Worm (Caenorhabditis elegans) whole organism, L1 larva: ENCODE measurements around the gene tbce-1.

ENCODE experiments used
- C04F5.9 ChIP-seq: sonication (generic microtip); optimal IDR thresholded peaks from 2 replicates; lab custom pipeline; 2016; ENCODE audit warnings: missing genetic modification characterization, missing compliant biosample characterization
- C34B4.2 ChIP-seq: sonication (generic microtip); optimal IDR thresholded peaks from 2 replicates; lab custom pipeline; 2017; ENCODE audit warnings: mild to moderate bottlenecking, missing genetic modification characterization, missing compliant biosample characterization
- F16B12.6 ChIP-seq: fragments of 150-350 bp; optimal IDR thresholded peaks from 2 replicates; lab custom pipeline; 2014; ENCODE audit warnings: missing biosample characterization, missing genetic modification characterization
- Y116A8C.19 ChIP-seq: sonication (generic microtip); optimal IDR thresholded peaks from 2 replicates; lab custom pipeline; 2016; ENCODE audit warnings: missing compliant biosample characterization, missing genetic modification characterization, borderline replicate concordance
- aha-1 ChIP-seq: fragments of 150-350 bp; optimal IDR thresholded peaks from 2 replicates; lab custom pipeline; 2014; ENCODE audit warnings: missing biosample characterization, missing genetic modification characterization
- alr-1 ChIP-seq: fragments of 200-800 bp; sonication (Bioruptor generic); optimal IDR thresholded peaks from 2 replicates; lab custom pipeline; 2018; ENCODE audit warnings: borderline replicate concordance, mild to moderate bottlenecking, missing genetic modification characterization, missing compliant biosample characterization
- blmp-1 ChIP-seq: fragments of 150-350 bp; optimal IDR thresholded peaks from 2 replicates; lab custom pipeline; 2014; ENCODE audit warnings: missing biosample characterization, missing genetic modification characterization
- ceh-63 ChIP-seq: fragments of 200-800 bp; sonication (Bioruptor generic); optimal IDR thresholded peaks from 2 replicates; lab custom pipeline; 2018; ENCODE audit warnings: mild to moderate bottlenecking, missing genetic modification characterization, missing compliant biosample characterization
- ces-1 ChIP-seq: fragments of 150-350 bp; optimal IDR thresholded peaks from 2 replicates; lab custom pipeline; 2014; ENCODE audit warnings: missing biosample characterization, missing genetic modification reagents, missing genetic modification characterization
- dpl-1 ChIP-seq, 3 experiments: fragments of 150-350 bp in 2 of 3; sonication (generic microtip) in 1 of 3; optimal IDR thresholded peaks; 2 replicates each; lab custom pipeline; 2014 to 2017; ENCODE audit warnings: missing biosample characterization in 3 of 3, missing genetic modification characterization in 3 of 3, missing genetic modification reagents in 3 of 3
- efl-1 ChIP-seq, 4 experiments: fragments of 150-350 bp; optimal IDR thresholded peaks in 3 of 4; peaks in 1 of 4; 1 replicate in 1 of 4; 2 replicates in 3 of 4; lab custom pipeline; 2014; ENCODE audit warnings: missing biosample characterization in 2 of 4, missing genetic modification characterization in 2 of 4, missing genetic modification reagents in 2 of 4
- egl-13 ChIP-seq: sonication (generic microtip); optimal IDR thresholded peaks from 2 replicates; lab custom pipeline; 2016; ENCODE audit warnings: missing genotype, missing genetic modification reagents, missing genetic modification characterization, missing compliant biosample characterization
- egl-27 ChIP-seq, 2 experiments: fragments of 150-350 bp in 1 of 2; sonication (generic microtip); optimal IDR thresholded peaks; 3 replicates each; lab custom pipeline; 2017 to 2018; ENCODE audit warnings: missing biosample characterization in 2 of 2, missing genetic modification characterization in 2 of 2, missing genetic modification reagents in 2 of 2
- elt-2 ChIP-seq: sonication (generic microtip); optimal IDR thresholded peaks from 2 replicates; lab custom pipeline; 2016; ENCODE audit warnings: missing genetic modification characterization, mild to moderate bottlenecking, inconsistent platforms, missing compliant biosample characterization, missing genetic modification reagents
- ets-5 ChIP-seq: fragments of 200-800 bp; sonication (Bioruptor generic); IDR thresholded peaks from 2 replicates; pipeline ENCODE4 v1.3.6; 2022; ENCODE audit warnings: missing genetic modification characterization, missing compliant biosample characterization
- fkh-10 ChIP-seq: sonication (generic microtip); optimal IDR thresholded peaks from 2 replicates; lab custom pipeline; 2017; ENCODE audit warnings: missing biosample characterization, missing genetic modification reagents, missing genetic modification characterization
- fkh-4 ChIP-seq: sonication (generic microtip); optimal IDR thresholded peaks from 2 replicates; lab custom pipeline; 2016; ENCODE audit warnings: missing compliant biosample characterization, missing genetic modification characterization, borderline replicate concordance
- fkh-8 ChIP-seq: sonication (generic microtip); optimal IDR thresholded peaks from 2 replicates; lab custom pipeline; 2016; ENCODE audit warnings: mild to moderate bottlenecking, missing genetic modification characterization, missing compliant biosample characterization
- fos-1 ChIP-seq: fragments of 150-350 bp; optimal IDR thresholded peaks from 2 replicates; lab custom pipeline; 2014; ENCODE audit warnings: missing biosample characterization, missing genetic modification characterization
- grh-1 ChIP-seq: fragments of 200-800 bp; sonication (Bioruptor generic); IDR thresholded peaks from 2 replicates; pipeline ENCODE4 v1.3.6; 2022; ENCODE audit warnings: missing genetic modification reagents, missing genetic modification characterization, missing compliant biosample characterization
- hpl-2 ChIP-seq: fragments of 150-350 bp; optimal IDR thresholded peaks from 2 replicates; lab custom pipeline; 2014; ENCODE audit warnings: missing biosample characterization, missing genetic modification reagents, missing genetic modification characterization
- irx-1 ChIP-seq: sonication (generic microtip); optimal IDR thresholded peaks from 2 replicates; lab custom pipeline; 2016; ENCODE audit warnings: missing genetic modification characterization, missing compliant biosample characterization
- isw-1 ChIP-seq: fragments of 200-800 bp; sonication (Bioruptor generic); IDR thresholded peaks from 2 replicates; pipeline ENCODE4 v1.3.6; 2022; ENCODE audit warnings: missing genetic modification characterization, missing compliant biosample characterization
- jun-1 ChIP-seq: fragments of 150-350 bp; optimal IDR thresholded peaks from 2 replicates; lab custom pipeline; 2014; ENCODE audit warnings: missing biosample characterization, missing genetic modification reagents, missing genetic modification characterization
- lin-15B ChIP-seq: fragments of 150-350 bp; sonication (generic microtip); optimal IDR thresholded peaks from 3 replicates; lab custom pipeline; 2014; ENCODE audit warnings: missing biosample characterization, missing genetic modification characterization
- lin-35 ChIP-seq, 2 experiments: fragments of 150-350 bp; optimal IDR thresholded peaks; 2 replicates each; lab custom pipeline; 2014; ENCODE audit warnings: missing biosample characterization in 2 of 2, missing genetic modification characterization in 2 of 2, missing genetic modification reagents in 2 of 2
- lin-39 ChIP-seq: fragments of 150-350 bp; optimal IDR thresholded peaks from 2 replicates; lab custom pipeline; 2014; ENCODE audit warnings: missing biosample characterization, missing genetic modification reagents, missing genetic modification characterization
- lir-3 ChIP-seq: sonication (generic microtip); optimal IDR thresholded peaks from 2 replicates; lab custom pipeline; 2016; ENCODE audit warnings: mild to moderate bottlenecking, missing genetic modification characterization, moderate library complexity, missing compliant biosample characterization; ENCODE audit not compliant: poor library complexity
- mep-1 ChIP-seq: fragments of 150-350 bp; optimal IDR thresholded peaks from 2 replicates; lab custom pipeline; 2014; ENCODE audit warnings: missing biosample characterization, missing genetic modification characterization
- nhr-12 ChIP-seq: sonication (generic microtip); optimal IDR thresholded peaks from 2 replicates; lab custom pipeline; 2017; ENCODE audit warnings: missing biosample characterization, missing genetic modification characterization
- nhr-28 ChIP-seq: fragments of 150-350 bp; optimal IDR thresholded peaks from 2 replicates; lab custom pipeline; 2014; ENCODE audit warnings: missing biosample characterization, missing genetic modification characterization
- nhr-71 ChIP-seq: sonication (generic microtip); optimal IDR thresholded peaks from 2 replicates; lab custom pipeline; 2016; ENCODE audit warnings: mild to moderate bottlenecking, missing genetic modification characterization, moderate library complexity, missing compliant biosample characterization
- nhr-76 ChIP-seq: sonication (generic microtip); optimal IDR thresholded peaks from 2 replicates; lab custom pipeline; 2017; ENCODE audit warnings: missing biosample characterization, missing genetic modification characterization
- nhr-77 ChIP-seq: fragments of 150-350 bp; optimal IDR thresholded peaks from 2 replicates; lab custom pipeline; 2014; ENCODE audit warnings: missing biosample characterization, missing genetic modification characterization
- pag-3 ChIP-seq: sonication (generic microtip); optimal IDR thresholded peaks from 2 replicates; lab custom pipeline; 2017; ENCODE audit warnings: missing genetic modification characterization, mild to moderate bottlenecking, missing compliant biosample characterization, antibody characterized with exemption, borderline replicate concordance; ENCODE audit not compliant: insufficient read depth
- pax-3 ChIP-seq: fragments of 200-800 bp; sonication (Bioruptor generic); optimal IDR thresholded peaks from 2 replicates; lab custom pipeline; 2018; ENCODE audit warnings: mild to moderate bottlenecking, missing genetic modification characterization, moderate library complexity, missing compliant biosample characterization
- rnt-1 ChIP-seq: sonication (generic microtip); optimal IDR thresholded peaks from 2 replicates; lab custom pipeline; 2016; ENCODE audit warnings: mild to moderate bottlenecking, missing genetic modification characterization, moderate library complexity, missing compliant biosample characterization
- skn-1 ChIP-seq: fragments of 150-350 bp; optimal IDR thresholded peaks from 2 replicates; lab custom pipeline; 2014; ENCODE audit warnings: missing biosample characterization, missing genetic modification characterization
- snpc-4 ChIP-seq: fragments of 150-350 bp; optimal IDR thresholded peaks from 2 replicates; lab custom pipeline; 2014; ENCODE audit warnings: missing biosample characterization, missing genetic modification characterization
- snu-23 ChIP-seq: sonication (generic microtip); optimal IDR thresholded peaks from 2 replicates; lab custom pipeline; 2016; ENCODE audit warnings: missing genetic modification characterization, missing compliant biosample characterization
- sptf-1 ChIP-seq: fragments of 150-350 bp; optimal IDR thresholded peaks from 2 replicates; lab custom pipeline; 2014; ENCODE audit warnings: missing biosample characterization, missing genetic modification characterization
- tbx-2 ChIP-seq: sonication (generic microtip); optimal IDR thresholded peaks from 2 replicates; lab custom pipeline; 2016; ENCODE audit warnings: missing genetic modification characterization, missing compliant biosample characterization
- tlp-1 ChIP-seq: fragments of 150-350 bp; optimal IDR thresholded peaks from 2 replicates; lab custom pipeline; 2014; ENCODE audit warnings: missing biosample characterization, missing genetic modification characterization
- unc-130 ChIP-seq: fragments of 150-350 bp; optimal IDR thresholded peaks from 2 replicates; lab custom pipeline; 2017; ENCODE audit warnings: missing biosample characterization, missing genetic modification characterization, inconsistent platforms
- unc-86 ChIP-seq: sonication (generic microtip); optimal IDR thresholded peaks from 2 replicates; lab custom pipeline; 2016; ENCODE audit warnings: missing genetic modification characterization, missing compliant biosample characterization
- vab-15 ChIP-seq: sonication (generic microtip); optimal IDR thresholded peaks from 2 replicates; lab custom pipeline; 2017; ENCODE audit warnings: missing genotype, mild to moderate bottlenecking, missing genetic modification characterization, missing compliant biosample characterization
- zag-1 ChIP-seq: fragments of 150-350 bp; optimal IDR thresholded peaks from 2 replicates; lab custom pipeline; 2014; ENCODE audit warnings: missing biosample characterization, missing genetic modification characterization
- zip-4 ChIP-seq: fragments of 200-800 bp; sonication (Bioruptor generic); optimal IDR thresholded peaks from 2 replicates; lab custom pipeline; 2018; ENCODE audit warnings: mild to moderate bottlenecking, missing genetic modification characterization, moderate library complexity, missing compliant biosample characterization

The tbce-1 gene

DNA sequence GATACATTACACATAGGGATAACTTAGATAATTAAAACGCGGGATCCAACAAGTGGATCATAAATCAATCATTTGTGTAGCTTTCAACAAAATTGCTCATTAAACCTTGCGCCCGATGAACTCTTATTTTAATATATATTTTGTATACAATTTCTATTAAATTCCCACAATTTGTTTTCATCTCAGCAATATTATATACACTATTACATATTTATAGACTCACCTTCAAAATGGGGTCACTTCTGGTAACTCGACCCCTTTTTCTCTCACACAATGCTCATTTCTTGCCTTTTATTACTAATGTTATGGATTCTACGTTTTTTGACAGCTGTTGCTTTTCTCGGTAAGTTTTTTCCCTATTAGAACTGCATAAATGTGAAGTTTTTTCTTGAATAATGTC is 45.1 kb downstream of the tbce-1 start, which contains the start of gene lgc-6:
Gene lgc-6 (plus strand): TSS at position 301 of the 400 bp plus-strand sequence.
- TF ChIP-seq egl-27 (tag; optimal IDR thresholded peaks at IDR 0.05; lab: Kevin White, UChicago) (no peak), nhr-76 (no peak), unc-130 (no peak), nhr-71 (tag; lab: Kevin White, UChicago) (no peak), tlp-1 (tag; lab: Kevin White, UChicago) (no peak), zip-4 (GFP tag; lab: Kevin White, UChicago) (no peak), grh-1 (GFP tag; lab: Robert Waterston, UW) (no peak), egl-13 (tag; lab: Kevin White, UChicago) (no peak), F16B12.6 (tag; lab: Kevin White, UChicago) (no peak), efl-1 (optimal IDR thresholded peaks at IDR 0.05; lab: Kevin White, UChicago) (no peak), efl-1 (GFP tag; optimal IDR thresholded peaks at IDR 0.05 in 1 of 2; lab: Kevin White, UChicago) (no peak), ceh-63 (no peak), pax-3 (tag; lab: Kevin White, UChicago) (no peak), lin-15B (tag; lab: Kevin White, UChicago) (no peak), dpl-1 (GFP tag; optimal IDR thresholded peaks at IDR 0.05; lab: Kevin White, UChicago) (no peak), vab-15 (no peak)

DNA sequence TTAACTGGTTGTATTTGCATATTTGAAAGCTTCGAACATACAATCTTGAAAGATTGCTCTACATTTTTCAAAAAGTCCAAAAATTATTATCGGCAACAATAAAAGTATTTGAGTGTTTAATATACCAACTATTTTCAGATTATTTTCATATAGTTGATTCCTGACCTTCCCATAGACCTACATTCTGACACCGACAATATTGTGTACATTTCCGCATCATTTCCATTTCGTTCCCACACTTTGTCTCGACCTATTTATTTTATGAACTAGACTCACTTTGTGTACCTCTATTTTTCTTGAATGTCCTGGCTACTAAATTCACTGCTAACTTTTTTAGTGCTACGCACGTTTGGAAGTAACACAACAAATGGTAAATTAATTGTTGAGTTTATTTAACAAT is 47.9 kb downstream of the tbce-1 start, which contains the start of gene lgc-5:
Gene lgc-5 (plus strand): TSS at position 301 of the 400 bp plus-strand sequence.
- TF ChIP-seq ets-5 (GFP tag; lab: Robert Waterston, UW) (no peak), isw-1 (GFP tag; lab: Robert Waterston, UW) (no peak), alr-1 (tag; lab: Kevin White, UChicago) (no peak), blmp-1 (tag; lab: Kevin White, UChicago) (no peak), nhr-77 (tag; lab: Kevin White, UChicago) (no peak), nhr-28 (no peak), ces-1 (GFP tag; lab: Kevin White, UChicago) (no peak), rnt-1 (no peak), elt-2 (tag; lab: Kevin White, UChicago) (no peak), snu-23 (GFP tag; lab: Kevin White, UChicago) (no peak), zag-1 (tag; lab: Kevin White, UChicago) (no peak), skn-1 (no peak), fkh-8 (no peak), fkh-4 (tag; lab: Kevin White, UChicago) (no peak), mep-1 (tag; lab: Kevin White, UChicago) (no peak), tbx-2 (tag; lab: Kevin White, UChicago) (no peak), fos-1 (tag; lab: Kevin White, UChicago) (no peak), egl-27 (tag; optimal IDR thresholded peaks at IDR 0.05; lab: Kevin White, UChicago) (no peak), fkh-10 (no peak), snpc-4 (tag; lab: Kevin White, UChicago) (no peak)

DNA sequence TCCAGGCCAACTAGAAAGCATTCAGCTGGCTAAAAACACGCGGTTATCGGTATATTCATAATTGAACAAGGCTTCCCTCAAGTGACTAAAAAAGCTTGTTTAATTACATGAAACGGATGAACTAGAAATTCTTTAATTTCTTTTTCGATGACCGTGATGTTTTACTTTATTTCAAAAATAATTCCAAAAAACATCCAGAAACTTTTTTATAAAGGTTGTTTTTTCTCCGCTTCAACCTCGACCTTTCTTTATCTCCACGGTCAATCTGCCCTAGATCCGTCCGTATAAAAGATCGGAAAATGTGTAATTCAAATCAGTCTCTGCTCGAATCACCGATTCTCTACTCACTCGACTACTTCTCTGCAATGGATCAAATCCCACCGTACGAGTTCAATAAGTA is 51.0 kb downstream of the tbce-1 start, which contains the start of gene F17E9.5:
Gene F17E9.5 (plus strand): TSS at position 301 of the 400 bp plus-strand sequence.
- TF ChIP-seq sptf-1 (tag; lab: Kevin White, UChicago), result no peak
- TF ChIP-seq rnt-1, result no peak
- TF ChIP-seq lir-3, result no peak
- no peak for TF ChIP-seq aha-1 (tag; lab: Kevin White, UChicago)
- TF ChIP-seq lin-35 (GFP tag; optimal IDR thresholded peaks at IDR 0.05; lab: Kevin White, UChicago), result no peak
- no peak for TF ChIP-seq C04F5.9 (tag; lab: Kevin White, UChicago)
- no peak for TF ChIP-seq C34B4.2 (tag; lab: Kevin White, UChicago)
- no peak for TF ChIP-seq irx-1 (tag; lab: Kevin White, UChicago)
- TF ChIP-seq mep-1 (tag; lab: Kevin White, UChicago), result no peak
- no peak for TF ChIP-seq lin-39
- no peak for TF ChIP-seq unc-86 (tag; lab: Kevin White, UChicago)
- TF ChIP-seq nhr-12 (tag; lab: Kevin White, UChicago), result no peak
- no peak for TF ChIP-seq pag-3 (tag; lab: Kevin White, UChicago)
- TF ChIP-seq hpl-2 (GFP tag; lab: Kevin White, UChicago), result no peak
- no peak for TF ChIP-seq Y116A8C.19 (tag; lab: Kevin White, UChicago)
- no peak for TF ChIP-seq jun-1 (tag; lab: Kevin White, UChicago)
- no peak for TF ChIP-seq grh-1 (GFP tag; lab: Robert Waterston, UW)
- TF ChIP-seq blmp-1 (tag; lab: Kevin White, UChicago), result no peak
- no peak for TF ChIP-seq fkh-8
